Fruit fly (Drosophila melanogaster): ENCODE measurements around the gene eIF4G1.
"Not testable (repeated sequence)": the region's sequence is repeated elsewhere in the genome, so short reads cannot be mapped to it uniquely, and the experiment has no call there.

Gene eIF4G1

dm6 chr4:937119-937518 lies 6.6 kb upstream of the eIF4G1 start:
- no peak for TF ChIP-seq noc (tag; optimal IDR thresholded peaks at IDR 0.05)

- TF ChIP-seq noc (tag; optimal IDR thresholded peaks at IDR 0.05), result no peak
These were observed 5.7 kb upstream of the eIF4G1 start, which contains the start of gene mGluR for dm6 chr4:936036-936869. TSS of gene mGluR (plus strand) at chr4:936819.

- no peak for TF ChIP-seq noc (tag; optimal IDR thresholded peaks at IDR 0.05)
These were observed 7.9 kb downstream of the eIF4G1 start for dm6 chr4:922592-922991.

- not testable (repeated sequence) for TF ChIP-seq noc (tag; optimal IDR thresholded peaks at IDR 0.05)
These were observed 18.3 kb downstream of the eIF4G1 start, which contains the start of gene unc-13 for dm6 chr4:912231-912630. TSS of gene unc-13 (minus strand) at chr4:912331.

dm6 chr4:909134-909533 lies 21.4 kb downstream of the eIF4G1 start:
- TF ChIP-seq noc (tag; optimal IDR thresholded peaks at IDR 0.05), result no peak

- no peak for TF ChIP-seq noc (tag; optimal IDR thresholded peaks at IDR 0.05)
These were observed 25.8 kb downstream of the eIF4G1 start for dm6 chr4:904667-905066.

DNA sequence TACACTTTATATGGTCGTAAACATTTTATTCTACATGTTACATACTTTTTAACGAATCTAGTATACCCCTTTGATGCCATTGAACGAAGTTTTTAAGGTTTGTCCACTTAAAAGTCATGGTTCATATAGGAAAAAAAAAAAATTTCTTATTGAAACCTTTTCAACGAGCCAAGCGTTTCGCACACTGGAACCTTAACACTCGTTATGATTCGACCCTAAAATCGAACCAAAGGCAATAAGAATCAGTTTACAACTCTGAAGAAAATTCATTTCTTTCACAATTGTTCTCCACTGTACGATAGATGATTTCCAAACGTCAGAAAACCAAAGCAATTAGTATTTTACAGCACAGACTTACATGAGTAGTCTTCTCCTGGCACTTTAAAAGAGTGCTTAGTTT lies 34.4 kb downstream of the eIF4G1 start:
- TF ChIP-seq noc (tag; optimal IDR thresholded peaks at IDR 0.05), result no peak

DNA sequence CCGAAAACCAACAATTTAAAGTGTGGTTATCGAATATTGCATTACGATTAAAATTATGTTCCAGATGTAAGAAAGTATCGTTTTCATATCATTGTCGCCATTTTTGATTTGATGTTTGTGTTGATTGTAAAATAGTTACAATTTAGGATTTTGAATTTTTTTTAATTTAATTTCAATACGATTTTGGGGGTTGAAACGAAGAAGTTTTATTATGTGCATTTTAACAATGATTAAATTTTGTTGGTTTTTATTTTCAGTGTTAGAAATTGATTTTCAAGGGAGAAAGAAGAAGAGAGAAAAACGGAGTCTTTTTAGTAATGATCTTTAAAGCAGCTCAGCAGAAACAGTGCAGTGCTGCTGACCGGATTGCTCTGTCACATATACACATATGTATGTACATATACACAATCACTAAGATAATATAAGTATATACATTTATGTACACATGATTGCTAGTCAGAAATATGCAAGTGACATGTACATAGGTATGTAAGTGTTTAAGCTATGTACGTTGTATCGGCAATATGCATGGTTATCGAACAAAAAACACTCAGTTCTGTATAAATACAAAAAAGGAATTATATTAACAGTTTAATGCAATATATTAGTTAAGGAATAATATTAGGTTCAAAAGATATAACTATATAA lies 51.3 kb downstream of the eIF4G1 start:
- no peak for TF ChIP-seq noc (tag; optimal IDR thresholded peaks at IDR 0.05)

DNA sequence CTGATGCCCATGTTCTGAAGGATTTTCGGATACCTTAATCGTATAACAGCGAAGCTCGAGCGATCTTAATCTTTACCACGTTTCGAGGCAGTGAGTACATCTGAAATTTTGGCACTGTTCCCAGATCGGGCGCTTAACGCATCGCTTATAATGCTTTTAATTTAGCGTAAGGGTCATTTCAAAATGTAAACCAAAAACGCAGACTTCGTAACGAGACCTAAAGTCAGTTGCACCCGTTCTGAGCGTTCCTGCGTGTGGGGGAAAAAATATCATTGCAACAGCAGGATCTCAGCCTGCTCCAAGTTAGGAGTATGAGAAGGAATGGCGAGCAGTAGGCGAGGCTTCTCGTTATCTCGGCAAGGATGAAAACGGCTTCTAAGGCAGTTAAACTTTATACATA lies 62.6 kb downstream of the eIF4G1 start:
- TF ChIP-seq noc (tag; optimal IDR thresholded peaks at IDR 0.05), result no peak

dm6 chr4:866437-867216 lies 63.9 kb downstream of the eIF4G1 start, which contains the start of gene Gyf:
TSS of gene Gyf (minus strand) at chr4:867025.
- TF ChIP-seq noc (tag; optimal IDR thresholded peaks at IDR 0.05), result no peak
